Worm (Caenorhabditis elegans) whole organism, mixed stage, embryonic: ENCODE results near the gene F52B10.3.
A peak's percentile ranks its signal among the peaks of the same experiment; 100 is the strongest.

Experiments
- M03D4.4 ChIP-seq: sonication (generic microtip); optimal IDR thresholded peaks from 2 replicates; lab custom pipeline; 2017; ENCODE audit warnings: mild to moderate bottlenecking, missing genetic modification characterization, missing compliant biosample characterization
- bed-3 ChIP-seq: fragments of 200-800 bp; sonication (Bioruptor generic); optimal IDR thresholded peaks from 3 replicates; lab custom pipeline; 2018; ENCODE audit warnings: mild to moderate bottlenecking, missing genetic modification characterization, moderate library complexity, missing compliant biosample characterization
- blmp-1 ChIP-seq: fragments of 150-350 bp; optimal IDR thresholded peaks from 2 replicates; lab custom pipeline; 2014; ENCODE audit warnings: missing biosample characterization, missing genetic modification characterization
- ceh-39 ChIP-seq: fragments of 150-350 bp; optimal IDR thresholded peaks from 2 replicates; lab custom pipeline; 2014; ENCODE audit warnings: missing biosample characterization, missing genetic modification characterization
- ceh-43 ChIP-seq: fragments of 200-800 bp; sonication (Bioruptor generic); optimal IDR thresholded peaks from 2 replicates; lab custom pipeline; 2018; ENCODE audit warnings: mild to moderate bottlenecking, missing genetic modification characterization, moderate library complexity, missing compliant biosample characterization
- ceh-83 ChIP-seq: fragments of 200-800 bp; sonication (Bioruptor generic); optimal IDR thresholded peaks from 2 replicates; lab custom pipeline; 2018; ENCODE audit warnings: mild to moderate bottlenecking, missing genetic modification characterization, missing compliant biosample characterization
- ces-1 ChIP-seq: fragments of 150-350 bp; optimal IDR thresholded peaks from 2 replicates; lab custom pipeline; 2014; ENCODE audit warnings: missing biosample characterization, missing genetic modification reagents, missing genetic modification characterization
- cnd-1 ChIP-seq: fragments of 200-800 bp; sonication (Bioruptor generic); optimal IDR thresholded peaks from 2 replicates; lab custom pipeline; 2018; ENCODE audit warnings: mild to moderate bottlenecking, missing genetic modification characterization, missing compliant biosample characterization
- drap-1 ChIP-seq: fragments of 200-800 bp; sonication (Bioruptor generic); optimal IDR thresholded peaks from 3 replicates; lab custom pipeline; 2018; ENCODE audit warnings: mild to moderate bottlenecking, missing genetic modification characterization, missing compliant biosample characterization
- elt-1 ChIP-seq: sonication (generic microtip); optimal IDR thresholded peaks from 2 replicates; lab custom pipeline; 2017; ENCODE audit warnings: missing genetic modification characterization, mild to moderate bottlenecking, missing compliant biosample characterization, antibody characterized with exemption, moderate library complexity, borderline replicate concordance; ENCODE audit not compliant: insufficient read depth
- elt-3 ChIP-seq: fragments of 150-350 bp; optimal IDR thresholded peaks from 2 replicates; lab custom pipeline; 2014; ENCODE audit warnings: missing biosample characterization, missing genetic modification characterization
- flh-1 ChIP-seq: fragments of 200-800 bp; sonication (Bioruptor generic); optimal IDR thresholded peaks from 2 replicates; lab custom pipeline; 2018; ENCODE audit warnings: mild to moderate bottlenecking, missing genetic modification characterization, moderate library complexity, missing compliant biosample characterization
- ham-2 ChIP-seq: fragments of 200-800 bp; sonication (Bioruptor generic); optimal IDR thresholded peaks from 2 replicates; lab custom pipeline; 2018; ENCODE audit warnings: mild to moderate bottlenecking, missing genetic modification characterization, missing compliant biosample characterization
- hlh-1 ChIP-seq: fragments of 150-350 bp; optimal IDR thresholded peaks from 2 replicates; lab custom pipeline; 2014; ENCODE audit warnings: missing biosample characterization, missing genetic modification reagents, missing genetic modification characterization
- lin-13 ChIP-seq: fragments of 150-350 bp; optimal IDR thresholded peaks from 2 replicates; lab custom pipeline; 2014; ENCODE audit warnings: missing biosample characterization, missing genetic modification characterization
- lin-32 ChIP-seq: fragments of 200-800 bp; sonication (Bioruptor generic); optimal IDR thresholded peaks from 2 replicates; lab custom pipeline; 2018; ENCODE audit warnings: mild to moderate bottlenecking, missing genetic modification characterization, missing compliant biosample characterization
- lsy-2 ChIP-seq: fragments of 150-350 bp; optimal IDR thresholded peaks from 2 replicates; lab custom pipeline; 2014; ENCODE audit warnings: missing biosample characterization, missing genetic modification characterization
- mab-5 ChIP-seq: fragments of 150-350 bp; optimal IDR thresholded peaks from 2 replicates; lab custom pipeline; 2014; ENCODE audit warnings: missing biosample characterization, missing genetic modification characterization
- mep-1 ChIP-seq: fragments of 150-350 bp; optimal IDR thresholded peaks from 2 replicates; lab custom pipeline; 2017; ENCODE audit warnings: missing biosample characterization, missing genetic modification reagents, missing genetic modification characterization, inconsistent platforms
- mls-2 ChIP-seq: sonication (generic microtip); optimal IDR thresholded peaks from 2 replicates; lab custom pipeline; 2016; ENCODE audit warnings: mild to moderate bottlenecking, missing genetic modification characterization, moderate library complexity, missing compliant biosample characterization
- nhr-12 ChIP-seq: fragments of 150-350 bp; optimal IDR thresholded peaks from 2 replicates; lab custom pipeline; 2014; ENCODE audit warnings: missing biosample characterization, missing genetic modification characterization
- nhr-2 ChIP-seq: fragments of 150-350 bp; optimal IDR thresholded peaks from 2 replicates; lab custom pipeline; 2014; ENCODE audit warnings: missing biosample characterization, missing genetic modification characterization
- nhr-237 ChIP-seq: fragments of 150-350 bp; optimal IDR thresholded peaks from 2 replicates; lab custom pipeline; 2014; ENCODE audit warnings: missing biosample characterization, missing genetic modification characterization
- nhr-28 ChIP-seq: fragments of 150-350 bp; optimal IDR thresholded peaks from 2 replicates; lab custom pipeline; 2014; ENCODE audit warnings: missing biosample characterization, missing genetic modification characterization
- nhr-76 ChIP-seq: sonication (generic microtip); optimal IDR thresholded peaks from 2 replicates; lab custom pipeline; 2017; ENCODE audit warnings: missing biosample characterization, missing genetic modification characterization
- pha-4 ChIP-seq: fragments of 150-350 bp; optimal IDR thresholded peaks from 2 replicates; lab custom pipeline; 2018; ENCODE audit warnings: missing biosample characterization, missing genetic modification reagents, missing genetic modification characterization
- sem-2 ChIP-seq: fragments of 200-800 bp; sonication (Bioruptor generic); optimal IDR thresholded peaks from 2 replicates; lab custom pipeline; 2018; ENCODE audit warnings: mild to moderate bottlenecking, missing genetic modification characterization, missing compliant biosample characterization
- snpc-4 ChIP-seq: fragments of 150-350 bp; optimal IDR thresholded peaks from 2 replicates; lab custom pipeline; 2014; ENCODE audit warnings: missing biosample characterization, missing genetic modification characterization
- sptf-1 ChIP-seq: sonication (generic microtip); optimal IDR thresholded peaks from 2 replicates; lab custom pipeline; 2017; ENCODE audit warnings: mild to moderate bottlenecking, missing genetic modification characterization, moderate library complexity, missing compliant biosample characterization
- tbx-8 ChIP-seq: fragments of 200-800 bp; sonication (Bioruptor generic); optimal IDR thresholded peaks from 2 replicates; lab custom pipeline; 2018; ENCODE audit warnings: mild to moderate bottlenecking, missing genetic modification characterization, moderate library complexity, missing compliant biosample characterization
- unc-120 ChIP-seq: sonication (generic microtip); optimal IDR thresholded peaks from 2 replicates; lab custom pipeline; 2017; ENCODE audit warnings: missing genetic modification characterization, missing compliant biosample characterization; ENCODE audit not compliant: poor library complexity, severe bottlenecking
- unc-39 ChIP-seq: fragments of 150-350 bp; optimal IDR thresholded peaks from 2 replicates; lab custom pipeline; 2014; ENCODE audit warnings: missing biosample characterization, missing genetic modification characterization
- unc-62 ChIP-seq: fragments of 150-350 bp; optimal IDR thresholded peaks from 2 replicates; lab custom pipeline; 2014; ENCODE audit warnings: missing biosample characterization, missing genetic modification reagents, missing genetic modification characterization
- zip-8 ChIP-seq: fragments of 150-350 bp; optimal IDR thresholded peaks from 2 replicates; lab custom pipeline; 2014; ENCODE audit warnings: missing biosample characterization, missing genetic modification characterization
- ztf-11 ChIP-seq: fragments of 150-350 bp; optimal IDR thresholded peaks from 2 replicates; lab custom pipeline; 2014; ENCODE audit warnings: missing biosample characterization, missing genetic modification characterization

The F52B10.3 gene

ce11 chrX:2912689-2913088 lies 14.5 kb upstream of the F52B10.3 start:
- TF ChIP-seq cnd-1 (no peak), zip-8 (no peak), unc-39 (tag; lab: Kevin White, UChicago) (no peak), bed-3 (no peak), elt-3 (tag; lab: Kevin White, UChicago) (no peak), mep-1 (no peak), ham-2 (GFP tag; lab: Kevin White, UChicago) (no peak), sem-2 (GFP tag; lab: Kevin White, UChicago) (no peak), pha-4 (tag; lab: Kevin White, UChicago) (no peak), lsy-2 (no peak), sptf-1 (no peak), mls-2 (tag; lab: Kevin White, UChicago) (no peak), flh-1 (GFP tag; lab: Kevin White, UChicago) (no peak), unc-120 (tag; lab: Kevin White, UChicago) (no peak), ceh-39 (tag; lab: Kevin White, UChicago) (no peak), ceh-43 (GFP tag; lab: Kevin White, UChicago) (no peak), ztf-11 (tag; lab: Kevin White, UChicago) (no peak), nhr-2 (no peak)

- TF ChIP-seq elt-3 (tag; lab: Kevin White, UChicago) (no peak), lin-13 (tag; lab: Kevin White, UChicago) (no peak), M03D4.4 (tag; lab: Kevin White, UChicago) (no peak), flh-1 (GFP tag; lab: Kevin White, UChicago) (no peak), lin-32 (GFP tag; lab: Kevin White, UChicago) (no peak), nhr-28 (tag; lab: Kevin White, UChicago) (no peak), ceh-39 (tag; lab: Kevin White, UChicago) (no peak), nhr-76 (tag; lab: Kevin White, UChicago) (no peak), tbx-8 (GFP tag; lab: Kevin White, UChicago) (no peak), unc-62 (GFP tag; lab: Kevin White, UChicago) (no peak), unc-39 (tag; lab: Kevin White, UChicago) (no peak), bed-3 (no peak), sptf-1 (no peak), snpc-4 (no peak)
Measured at ce11 chrX:2909227-2909626, 11.1 kb upstream of the F52B10.3 start, which contains the start of gene nmy-1. TSS of gene nmy-1 (plus strand) at chrX:2909527.

- TF ChIP-seq cnd-1 = no peak
- TF ChIP-seq nhr-2 = no peak
- TF ChIP-seq ceh-83 (GFP tag; lab: Kevin White, UChicago) = no peak
- peak; percentile 27 for TF ChIP-seq unc-62 (GFP tag; lab: Kevin White, UChicago)
- TF ChIP-seq drap-1 (GFP tag; lab: Kevin White, UChicago) = peak; percentile 27
- no peak for TF ChIP-seq ceh-43 (GFP tag; lab: Kevin White, UChicago)
- no peak for TF ChIP-seq lsy-2
- no peak for TF ChIP-seq M03D4.4 (tag; lab: Kevin White, UChicago)
- TF ChIP-seq nhr-76 (tag; lab: Kevin White, UChicago) = no peak
- TF ChIP-seq nhr-237 (tag; lab: Kevin White, UChicago) = no peak
- TF ChIP-seq elt-1 = peak; percentile 76
- no peak for TF ChIP-seq sem-2 (GFP tag; lab: Kevin White, UChicago)
- TF ChIP-seq lin-32 (GFP tag; lab: Kevin White, UChicago) = no peak
- no peak for TF ChIP-seq sptf-1
- no peak for TF ChIP-seq flh-1 (GFP tag; lab: Kevin White, UChicago)
- TF ChIP-seq mls-2 (tag; lab: Kevin White, UChicago) = no peak
- no peak for TF ChIP-seq zip-8
- no peak for TF ChIP-seq ces-1 (GFP tag; lab: Kevin White, UChicago)
- no peak for TF ChIP-seq lin-13 (tag; lab: Kevin White, UChicago)
- TF ChIP-seq elt-3 (tag; lab: Kevin White, UChicago) = no peak
- no peak for TF ChIP-seq ztf-11 (tag; lab: Kevin White, UChicago)
- TF ChIP-seq pha-4 (tag; lab: Kevin White, UChicago) = peak; percentile 5
- TF ChIP-seq unc-120 (tag; lab: Kevin White, UChicago) = no peak
- no peak for TF ChIP-seq ceh-39 (tag; lab: Kevin White, UChicago)
- TF ChIP-seq nhr-12 = no peak
- TF ChIP-seq blmp-1 = no peak
- TF ChIP-seq unc-39 (tag; lab: Kevin White, UChicago) = no peak
- TF ChIP-seq mep-1 = no peak
- TF ChIP-seq tbx-8 (GFP tag; lab: Kevin White, UChicago) = no peak
- TF ChIP-seq nhr-28 (tag; lab: Kevin White, UChicago) = no peak
- no peak for TF ChIP-seq hlh-1 (tag; lab: Kevin White, UChicago)
- TF ChIP-seq mab-5 (tag; lab: Kevin White, UChicago) = no peak
- no peak for TF ChIP-seq snpc-4
- peak; percentile 13 for TF ChIP-seq ham-2 (GFP tag; lab: Kevin White, UChicago)
- TF ChIP-seq bed-3 = no peak
Measured at ce11 chrX:2907296-2907873, 9.2 kb upstream of the F52B10.3 start.
